Fruit fly (Drosophila melanogaster): ENCODE measurements around the gene CG9215.

The CG9215 gene

DNA sequence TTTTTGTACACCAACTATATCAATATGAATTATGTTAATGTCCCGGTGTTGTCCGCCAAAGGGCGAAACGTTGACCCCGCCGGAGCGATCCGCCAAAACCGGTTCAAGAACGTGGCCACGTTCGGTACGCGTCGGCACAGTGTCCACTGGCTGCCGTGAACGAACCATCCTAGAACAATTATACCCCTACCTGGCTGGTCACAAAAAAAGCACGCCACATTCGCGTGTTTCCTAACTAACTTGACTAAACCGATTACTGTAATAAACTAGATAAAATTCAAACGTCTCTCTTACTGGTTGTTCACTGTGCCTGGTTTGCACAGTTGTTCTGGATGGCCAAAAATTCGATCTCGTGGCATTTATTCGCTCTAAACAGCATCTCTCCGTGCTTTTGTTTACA is 3.1 kb downstream of the CG9215 start (continued):
- peak; percentile 89 for TF ChIP-seq CG8944 (GFP tag; optimal IDR thresholded peaks at IDR 0.05)
- no peak for TF ChIP-seq lov (optimal IDR thresholded peaks at IDR 0.05)
- peak; percentile 91 for TF ChIP-seq lov (GFP tag; IDR thresholded peaks at IDR 0.05)
- no peak for TF ChIP-seq CG1832 (GFP tag; optimal IDR thresholded peaks at IDR 0.05)
- no peak for TF ChIP-seq CG8478 (optimal IDR thresholded peaks at IDR 0.05)
- TF ChIP-seq jumu (GFP tag; optimal IDR thresholded peaks at IDR 0.05), result peak; percentile 89
- TF ChIP-seq hkb (optimal IDR thresholded peaks at IDR 0.05), result no peak
- TF ChIP-seq hkb (GFP tag; IDR thresholded peaks at IDR 0.05), result peak; percentile 92
- peak; percentile 98 for TF ChIP-seq lbe (GFP tag; optimal IDR thresholded peaks at IDR 0.05)
- peak; percentile 91 for TF ChIP-seq nom (GFP tag; optimal IDR thresholded peaks at IDR 0.05)
- TF ChIP-seq CG7357 (GFP tag; IDR thresholded peaks at IDR 0.05), result peak; percentile 87
- TF ChIP-seq CG17186 (GFP tag; optimal IDR thresholded peaks at IDR 0.05), result peak; percentile 52
- peak; percentile 79 for TF ChIP-seq Bdp1 (GFP tag; optimal IDR thresholded peaks at IDR 0.05)
- peak; percentile 92 for TF ChIP-seq Mad (GFP tag; optimal IDR thresholded peaks at IDR 0.05)
- peak; percentile 92 for TF ChIP-seq Xbp1 (GFP tag; optimal IDR thresholded peaks at IDR 0.05)
- TF ChIP-seq CG1024 (GFP tag; IDR thresholded peaks at IDR 0.05), result peak; percentile 83
- peak; percentile 90 for TF ChIP-seq CG9609 (GFP tag; optimal IDR thresholded peaks at IDR 0.05)
- TF ChIP-seq Sox102F (GFP tag; optimal IDR thresholded peaks at IDR 0.05), result peak; percentile 84
- TF ChIP-seq Spps (tag; optimal IDR thresholded peaks at IDR 0.05), result peak; percentile 68
- peak; percentile 74 for TF ChIP-seq CG8290 (GFP tag; optimal IDR thresholded peaks at IDR 0.05)
- TF ChIP-seq CG8290 (tag; optimal IDR thresholded peaks at IDR 0.05), result peak; percentile 56 to 99
- peak; percentile 84 for TF ChIP-seq CG1602 (GFP tag; optimal IDR thresholded peaks at IDR 0.05)
- peak; percentile 87 for TF ChIP-seq CG4424 (GFP tag; optimal IDR thresholded peaks at IDR 0.05)
- TF ChIP-seq tup (GFP tag; optimal IDR thresholded peaks at IDR 0.05), result peak; percentile 82
- TF ChIP-seq B-H2 (GFP tag; optimal IDR thresholded peaks at IDR 0.05), result peak; percentile 87
- TF ChIP-seq CG3065 (GFP tag; optimal IDR thresholded peaks at IDR 0.05), result peak; percentile 84
- TF ChIP-seq vvl (GFP tag; IDR thresholded peaks at IDR 0.05), result peak; percentile 95
- TF ChIP-seq fd96Cb (tag; optimal IDR thresholded peaks at IDR 0.05), result peak; percentile 85
- TF ChIP-seq Lhr (GFP tag; optimal IDR thresholded peaks at IDR 0.05), result peak; percentile 64
- TF ChIP-seq Hr51 (GFP tag; optimal IDR thresholded peaks at IDR 0.05), result peak in 1 of 2 experiments; percentile 88
- TF ChIP-seq tio (GFP tag; optimal IDR thresholded peaks at IDR 0.05), result no peak
- TF ChIP-seq CG15269 (tag; optimal IDR thresholded peaks at IDR 0.05), result peak; percentile 94
- no peak for TF ChIP-seq cg (GFP tag; optimal IDR thresholded peaks at IDR 0.05)
- TF ChIP-seq CG2712 (tag; optimal IDR thresholded peaks at IDR 0.05), result peak; percentile 90
- TF ChIP-seq CG4617 (GFP tag; optimal IDR thresholded peaks at IDR 0.05; ENCODE audit: borderline replicate concordance), result peak; percentile 70
- TF ChIP-seq ara (GFP tag; IDR thresholded peaks at IDR 0.05), result peak; percentile 92
- peak; percentile 59 for TF ChIP-seq YL-1 (GFP tag; optimal IDR thresholded peaks at IDR 0.05)
- peak; percentile 76; the same call in 1 of the 2 replicates for TF ChIP-seq CG32767 (GFP tag; IDR thresholded peaks at IDR 0.05)
- TF ChIP-seq Bgb (GFP tag; IDR thresholded peaks at IDR 0.05; ENCODE audit: partially characterized antibody), result no peak
- TF ChIP-seq Adf1 (GFP tag; IDR thresholded peaks at IDR 0.05), result peak; percentile 78
- peak; percentile 40 for TF ChIP-seq Neu2 (GFP tag; optimal IDR thresholded peaks at IDR 0.05; ENCODE audit: borderline replicate concordance)
- TF ChIP-seq Xrp1 (GFP tag; IDR thresholded peaks at IDR 0.05), result peak; percentile 94
- TF ChIP-seq z (GFP tag; IDR thresholded peaks at IDR 0.05), result peak; percentile 54; the same call in 1 of the 3 replicates
- TF ChIP-seq br (optimal IDR thresholded peaks at IDR 0.05), result no peak
- TF ChIP-seq luna (GFP tag; optimal IDR thresholded peaks at IDR 0.05), result peak; percentile 88
- peak; percentile 73 for TF ChIP-seq ftz-f1 (GFP tag; optimal IDR thresholded peaks at IDR 0.05)
- peak; percentile 92 for TF ChIP-seq tin (GFP tag; optimal IDR thresholded peaks at IDR 0.05)
- TF ChIP-seq sc (optimal IDR thresholded peaks at IDR 0.05), result no peak
- TF ChIP-seq sc (GFP tag; optimal IDR thresholded peaks at IDR 0.05), result peak; percentile 72
- TF ChIP-seq NFAT (GFP tag; IDR thresholded peaks at IDR 0.05), result peak; percentile 96
- no peak for TF ChIP-seq Jarid2 (GFP tag; optimal IDR thresholded peaks at IDR 0.05)
- no peak for TF ChIP-seq bbx (GFP tag; IDR thresholded peaks at IDR 0.05; ENCODE audit: partially characterized antibody)
- TF ChIP-seq CG13123 (GFP tag; optimal IDR thresholded peaks at IDR 0.05), result peak; percentile 81

All from whole organism, embryonic.